Worm (Caenorhabditis elegans): Measurements from ENCODE around the gene F09B12.5.

DNA sequence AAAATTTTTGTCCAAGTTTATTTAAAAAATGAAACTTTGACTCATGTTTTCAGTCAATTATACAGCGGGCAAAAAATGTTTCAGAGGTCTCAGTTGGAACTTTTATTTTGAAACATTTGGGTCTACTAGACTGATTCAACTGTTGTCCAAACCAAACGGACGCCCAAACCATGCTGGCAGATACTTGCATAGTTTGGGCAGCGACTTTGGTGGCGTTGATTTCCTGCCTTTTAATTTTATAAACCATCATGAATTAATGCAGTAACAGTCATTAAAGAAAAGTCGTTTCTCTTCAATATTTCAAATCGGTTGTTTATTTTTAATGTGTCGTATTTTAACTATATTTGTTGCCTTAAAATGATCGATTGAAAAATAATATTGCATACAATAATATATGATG is 48.2 kb upstream of the F09B12.5 start:
- TF ChIP-seq klf-2 (GFP tag; conservative IDR thresholded peaks at IDR 0.05) (no peak), ztf-23 (GFP tag; IDR thresholded peaks at IDR 0.05) (no peak), flt-1 (GFP tag; IDR thresholded peaks at IDR 0.05) (no peak), ref-1 (GFP tag; conservative IDR thresholded peaks at IDR 0.05) (no peak), med-1 (GFP tag; optimal IDR thresholded peaks at IDR 0.05; ENCODE audit: insufficient read depth) (no peak)
